Worm (Caenorhabditis elegans): ENCODE results near the gene vrk-1.

vrk-1 gene

ce11 chrII:5952214-5952613 lies 30.4 kb downstream of the vrk-1 start:
- no peak for TF ChIP-seq C08G9.2 (tag; optimal IDR thresholded peaks at IDR 0.05)
- no peak for TF ChIP-seq nhr-232 (tag; optimal IDR thresholded peaks at IDR 0.05)
- no peak for TF ChIP-seq gmeb-2 (tag; optimal IDR thresholded peaks at IDR 0.05)
- TF ChIP-seq ceh-48 (tag; optimal IDR thresholded peaks at IDR 0.05): no peak
- TF ChIP-seq elt-4 (tag; optimal IDR thresholded peaks at IDR 0.05): no peak
- TF ChIP-seq rnt-1 (tag; optimal IDR thresholded peaks at IDR 0.05): no peak
- no peak for TF ChIP-seq mec-3 (tag; optimal IDR thresholded peaks at IDR 0.05; ENCODE audit: borderline replicate concordance)
- no peak for TF ChIP-seq dmd-4 (tag; optimal IDR thresholded peaks at IDR 0.05; ENCODE audit: borderline replicate concordance)
- no peak for TF ChIP-seq ceh-45 (GFP tag; IDR thresholded peaks at IDR 0.05)
- TF ChIP-seq hlh-6 (tag; optimal IDR thresholded peaks at IDR 0.05): no peak
- TF ChIP-seq ceh-19 (GFP tag; optimal IDR thresholded peaks at IDR 0.05): no peak
- TF ChIP-seq hlh-15 (tag; optimal IDR thresholded peaks at IDR 0.05): no peak
- TF ChIP-seq fkh-10 (GFP tag; optimal IDR thresholded peaks at IDR 0.05): no peak
- no peak for TF ChIP-seq odd-2 (tag; optimal IDR thresholded peaks at IDR 0.05)
- TF ChIP-seq fkh-6 (tag; optimal IDR thresholded peaks at IDR 0.05): no peak
- TF ChIP-seq K02D7.2 (tag; optimal IDR thresholded peaks at IDR 0.05): no peak
- TF ChIP-seq ceh-6 (GFP tag; optimal IDR thresholded peaks at IDR 0.05): no peak
- TF ChIP-seq pqm-1 (tag; optimal IDR thresholded peaks at IDR 0.05): no peak
- TF ChIP-seq ets-4 (tag; optimal IDR thresholded peaks at IDR 0.05): no peak

ce11 chrII:5955638-5956167 lies 33.9 kb downstream of the vrk-1 start:
- peak; percentile 27 for TF ChIP-seq unc-42 (tag; optimal IDR thresholded peaks at IDR 0.05)
- peak; percentile 37 for TF ChIP-seq unc-55 (GFP tag; optimal IDR thresholded peaks at IDR 0.05)
- TF ChIP-seq ceh-22 (tag; optimal IDR thresholded peaks at IDR 0.05): no peak
- TF ChIP-seq ceh-14 (tag; optimal IDR thresholded peaks at IDR 0.05): peak; percentile 12

- TF ChIP-seq F13H6.1 (tag; optimal IDR thresholded peaks at IDR 0.05): no peak
- TF ChIP-seq fax-1 (tag; optimal IDR thresholded peaks at IDR 0.05): no peak
- TF ChIP-seq che-1 (tag; optimal IDR thresholded peaks at IDR 0.05): no peak
- TF ChIP-seq ets-4 (tag; optimal IDR thresholded peaks at IDR 0.05): no peak
- TF ChIP-seq ceh-48 (tag; optimal IDR thresholded peaks at IDR 0.05): no peak
- TF ChIP-seq ama-1 (optimal IDR thresholded peaks at IDR 0.05): no peak
- TF ChIP-seq C08G9.2 (tag; optimal IDR thresholded peaks at IDR 0.05): no peak
- TF ChIP-seq unc-55 (GFP tag; optimal IDR thresholded peaks at IDR 0.05): no peak
- TF ChIP-seq ceh-31 (tag; optimal IDR thresholded peaks at IDR 0.05): no peak
- no peak for TF ChIP-seq dmd-4 (tag; optimal IDR thresholded peaks at IDR 0.05; ENCODE audit: borderline replicate concordance)
Observed at ce11 chrII:5956583-5956982, 34.8 kb downstream of the vrk-1 start, which contains the start of gene casy-1. casy-1 (minus strand) TSS chrII:5956683.

ce11 chrII:5957803-5958367 lies 36.1 kb downstream of the vrk-1 start:
- TF ChIP-seq hlh-15 (tag; optimal IDR thresholded peaks at IDR 0.05): no peak
- no peak for TF ChIP-seq ceh-24 (tag; optimal IDR thresholded peaks at IDR 0.05)

- TF ChIP-seq che-1 (tag; optimal IDR thresholded peaks at IDR 0.05) (no peak), zip-5 (tag; optimal IDR thresholded peaks at IDR 0.05) (no peak), ceh-34 (tag; optimal IDR thresholded peaks at IDR 0.05) (no peak), unc-42 (tag; optimal IDR thresholded peaks at IDR 0.05) (peak; percentile 83)
Observed at ce11 chrII:5959575-5960119, 37.9 kb downstream of the vrk-1 start.

- TF ChIP-seq nfya-1 (tag; optimal IDR thresholded peaks at IDR 0.05) (no peak), npax-4 (tag; optimal IDR thresholded peaks at IDR 0.05) (no peak), syd-9 (tag; optimal IDR thresholded peaks at IDR 0.05) (no peak)
Observed at ce11 chrII:5961317-5961716, 39.5 kb downstream of the vrk-1 start, which contains the start of gene B0034.7. B0034.7 (plus strand) TSS chrII:5961617.
